Fruit fly (Drosophila melanogaster): ENCODE results near the gene Ogg1.
A peak's percentile ranks its signal among the peaks of the same experiment; 100 is the strongest.

Ogg1 gene

DNA sequence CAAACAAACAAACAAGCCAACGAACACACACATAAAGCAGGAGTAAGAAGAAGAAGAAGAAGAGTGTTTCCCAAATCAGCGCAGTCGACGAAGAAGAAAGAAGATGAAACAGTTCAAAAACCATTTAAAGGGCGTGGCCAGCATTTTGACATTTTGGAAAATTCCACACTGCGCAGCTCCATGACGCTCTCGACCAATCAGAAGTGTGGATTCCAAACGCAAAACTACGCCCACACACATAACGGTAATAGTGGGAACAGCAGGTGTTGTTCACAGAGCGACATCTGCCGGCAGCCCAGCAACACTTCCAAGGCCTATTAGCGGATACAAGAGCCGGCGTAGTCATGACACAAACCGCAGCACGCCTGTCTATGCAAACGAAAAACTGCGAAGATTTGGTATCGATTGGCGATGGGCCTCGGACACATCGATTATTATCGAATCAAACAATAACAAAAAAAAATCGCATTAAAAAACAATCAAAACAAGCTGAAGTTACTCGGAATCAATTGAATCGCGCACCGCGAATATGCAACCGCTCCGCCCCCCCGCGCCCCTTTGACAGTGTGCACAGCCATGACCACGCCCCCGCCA is 13.4 kb upstream of the Ogg1 start, which contains the start of gene Rubicon (continued):
- TF ChIP-seq Dip3 (GFP tag; optimal IDR thresholded peaks at IDR 0.05) (peak; percentile 99), ssp (GFP tag; IDR thresholded peaks at IDR 0.05) (peak; percentile 49), CG7928 (GFP tag; optimal IDR thresholded peaks at IDR 0.05) (no peak), CG2712 (tag; optimal IDR thresholded peaks at IDR 0.05) (peak; percentile 67), Mad (GFP tag; optimal IDR thresholded peaks at IDR 0.05) (peak; percentile 7), Lhr (GFP tag; optimal IDR thresholded peaks at IDR 0.05) (peak; percentile 89), sug (tag; optimal IDR thresholded peaks at IDR 0.05) (peak; percentile 57), ind (GFP tag; optimal IDR thresholded peaks at IDR 0.05) (peak; percentile 20), CG30020 (tag; optimal IDR thresholded peaks at IDR 0.05) (no peak), CG17359 (tag; optimal IDR thresholded peaks at IDR 0.05) (peak; percentile 38), CG10147 (GFP tag; optimal IDR thresholded peaks at IDR 0.05) (peak; percentile 3), pita (GFP tag; optimal IDR thresholded peaks at IDR 0.05) (peak; percentile 97), CG13624 (GFP tag; optimal IDR thresholded peaks at IDR 0.05) (peak; percentile 71), CG9727 (GFP tag; optimal IDR thresholded peaks at IDR 0.05) (peak; percentile 17), CG6854 (GFP tag; optimal IDR thresholded peaks at IDR 0.05) (no peak), CG12391 (tag; optimal IDR thresholded peaks at IDR 0.05) (peak; percentile 51), twi (tag; optimal IDR thresholded peaks at IDR 0.05) (no peak), CG3726 (GFP tag; IDR thresholded peaks at IDR 0.05) (no peak), pan (optimal IDR thresholded peaks at IDR 0.05) (no peak), pan (GFP tag; optimal IDR thresholded peaks at IDR 0.05 in 1 of 2, IDR thresholded peaks at IDR 0.05 in 1 of 2) (peak in 1 of 2 experiments; percentile 18), eyg (GFP tag; optimal IDR thresholded peaks at IDR 0.05) (no peak), wor (GFP tag; IDR thresholded peaks at IDR 0.05) (no peak), Bdp1 (GFP tag; optimal IDR thresholded peaks at IDR 0.05) (peak; percentile 38), CG12659 (GFP tag; optimal IDR thresholded peaks at IDR 0.05) (peak; percentile 82), ci (GFP tag; IDR thresholded peaks at IDR 0.05) (peak; percentile 81), zen2 (GFP tag; IDR thresholded peaks at IDR 0.05; ENCODE audit: partially characterized antibody) (peak; percentile 83; the same call in 2 of the 3 replicates), Poxn (GFP tag; IDR thresholded peaks at IDR 0.05) (no peak), CG9215 (GFP tag; IDR thresholded peaks at IDR 0.05) (peak; percentile 26; the same call in 1 of the 2 replicates), CG4854 (GFP tag; optimal IDR thresholded peaks at IDR 0.05) (no peak), Lim3 (GFP tag; IDR thresholded peaks at IDR 0.05) (no peak), kay (GFP tag; optimal IDR thresholded peaks at IDR 0.05) (no peak), CG17186 (GFP tag; optimal IDR thresholded peaks at IDR 0.05) (peak; percentile 42), Deaf1 (tag; optimal IDR thresholded peaks at IDR 0.05) (peak; percentile 6), CG33213 (GFP tag; optimal IDR thresholded peaks at IDR 0.05) (peak; percentile 80), Dip2 (GFP tag; IDR thresholded peaks at IDR 0.05) (no peak), CG13424 (tag; optimal IDR thresholded peaks at IDR 0.05) (peak; percentile 35), trem (tag; optimal IDR thresholded peaks at IDR 0.05) (peak; percentile 44), gem (tag; optimal IDR thresholded peaks at IDR 0.05) (peak; percentile 15), HmgZ (tag; optimal IDR thresholded peaks at IDR 0.05) (peak; percentile 79), Doc3 (GFP tag; IDR thresholded peaks at IDR 0.05; ENCODE audit: partially characterized antibody) (peak; percentile 79), CG4328 (GFP tag; optimal IDR thresholded peaks at IDR 0.05) (no peak), CG14050 (GFP tag; IDR thresholded peaks at IDR 0.05) (no peak), CG15696 (tag; optimal IDR thresholded peaks at IDR 0.05) (peak; percentile 8), D19A (tag; optimal IDR thresholded peaks at IDR 0.05) (no peak), abd-A (tag; optimal IDR thresholded peaks at IDR 0.05) (peak; percentile 86), Dad (GFP tag; optimal IDR thresholded peaks at IDR 0.05) (peak; percentile 30), corto (GFP tag; optimal IDR thresholded peaks at IDR 0.05) (no peak), chm (GFP tag; IDR thresholded peaks at IDR 0.05) (peak; percentile 68), Camta (GFP tag; optimal IDR thresholded peaks at IDR 0.05) (no peak), Nf-YA (GFP tag; IDR thresholded peaks at IDR 0.05) (peak; percentile 66), Ets65A (GFP tag) (no peak)
